Fruit fly (Drosophila melanogaster): ENCODE measurements around the gene gzl.

- TF ChIP-seq CG11723 (GFP tag; optimal IDR thresholded peaks at IDR 0.05) (no peak), Hr3 (GFP tag; optimal IDR thresholded peaks at IDR 0.05) (no peak), crol (GFP tag; IDR thresholded peaks at IDR 0.05) (no peak), CG11085 (GFP tag; IDR thresholded peaks at IDR 0.05) (no peak), psq (GFP tag; optimal IDR thresholded peaks at IDR 0.05) (no peak), Dfd (GFP tag; optimal IDR thresholded peaks at IDR 0.05) (no peak), CG3281 (GFP tag; optimal IDR thresholded peaks at IDR 0.05) (no peak), Fer2 (tag; optimal IDR thresholded peaks at IDR 0.05) (no peak), z (GFP tag; IDR thresholded peaks at IDR 0.05) (no peak)
Observed at dm6 chr3R:6343396-6344239, 39.1 kb upstream of the gzl start, which contains the start of gene CG17919.
